Worm (Caenorhabditis elegans) whole organism, L1 larva: ENCODE measurements around the gene bre-1.

ENCODE experiments used
- alr-1 ChIP-seq: fragments of 200-800 bp; sonication (Bioruptor generic); optimal IDR thresholded peaks from 2 replicates; lab custom pipeline; 2018; ENCODE audit warnings: borderline replicate concordance, mild to moderate bottlenecking, missing genetic modification characterization, missing compliant biosample characterization
- fos-1 ChIP-seq: fragments of 150-350 bp; optimal IDR thresholded peaks from 2 replicates; lab custom pipeline; 2014; ENCODE audit warnings: missing biosample characterization, missing genetic modification characterization
- mdl-1 ChIP-seq, 2 experiments: fragments of 150-350 bp; optimal IDR thresholded peaks; 2 replicates each; lab custom pipeline; 2014 to 2017; ENCODE audit warnings: missing biosample characterization in 2 of 2, missing genetic modification characterization in 2 of 2, inconsistent platforms in 1 of 2
- nhr-77 ChIP-seq: fragments of 150-350 bp; optimal IDR thresholded peaks from 2 replicates; lab custom pipeline; 2014; ENCODE audit warnings: missing biosample characterization, missing genetic modification characterization
- nhr-90 ChIP-seq: sonication (generic microtip); optimal IDR thresholded peaks from 2 replicates; lab custom pipeline; 2016; ENCODE audit warnings: mild to moderate bottlenecking, missing genetic modification characterization, missing compliant biosample characterization; ENCODE audit not compliant: poor library complexity
- skn-1 ChIP-seq: fragments of 150-350 bp; optimal IDR thresholded peaks from 2 replicates; lab custom pipeline; 2014; ENCODE audit warnings: missing biosample characterization, missing genetic modification characterization
- sox-4 ChIP-seq: sonication (generic microtip); optimal IDR thresholded peaks from 2 replicates; lab custom pipeline; 2016; ENCODE audit warnings: missing genetic modification characterization, missing compliant biosample characterization
- unc-62 ChIP-seq: fragments of 150-350 bp; optimal IDR thresholded peaks from 2 replicates; lab custom pipeline; 2014; ENCODE audit warnings: missing biosample characterization, missing genetic modification reagents, missing genetic modification characterization
- zag-1 ChIP-seq: fragments of 150-350 bp; optimal IDR thresholded peaks from 2 replicates; lab custom pipeline; 2014; ENCODE audit warnings: missing biosample characterization, missing genetic modification characterization

DNA sequence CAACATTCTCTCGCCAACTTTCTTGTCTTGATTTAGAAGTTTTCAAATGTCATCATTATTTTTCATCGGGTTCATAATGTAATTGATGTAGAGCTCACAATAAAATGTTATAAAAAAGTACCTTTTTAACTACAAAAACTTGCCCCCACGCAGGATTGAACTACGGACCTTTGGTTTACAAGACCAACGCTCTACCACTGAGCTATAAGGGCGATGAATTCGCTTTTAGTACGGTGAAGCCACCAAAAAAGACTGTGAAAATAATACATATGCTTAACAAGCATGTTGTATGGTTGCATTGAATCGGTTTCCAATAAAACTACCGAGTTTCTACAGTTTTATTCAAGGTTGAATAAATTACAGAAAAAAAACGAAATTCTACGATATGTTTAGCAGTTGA, 13.6 kb downstream of the bre-1 start:
- TF ChIP-seq zag-1 (tag; lab: Kevin White, UChicago), result no peak
- TF ChIP-seq unc-62 (GFP tag; lab: Kevin White, UChicago), result no peak
- no peak for TF ChIP-seq alr-1
- no peak for TF ChIP-seq skn-1 (tag; lab: Kevin White, UChicago)
- no peak for TF ChIP-seq sox-4 (tag; lab: Kevin White, UChicago)
- no peak for TF ChIP-seq nhr-90 (tag; lab: Kevin White, UChicago)
- TF ChIP-seq mdl-1 (tag; optimal IDR thresholded peaks at IDR 0.05; lab: Kevin White, UChicago), result no peak
- no peak for TF ChIP-seq nhr-77 (tag; lab: Kevin White, UChicago)
- no peak for TF ChIP-seq fos-1
